Fruit fly (Drosophila melanogaster): Measurements from ENCODE around the gene Frq2.

The Frq2 gene

DNA sequence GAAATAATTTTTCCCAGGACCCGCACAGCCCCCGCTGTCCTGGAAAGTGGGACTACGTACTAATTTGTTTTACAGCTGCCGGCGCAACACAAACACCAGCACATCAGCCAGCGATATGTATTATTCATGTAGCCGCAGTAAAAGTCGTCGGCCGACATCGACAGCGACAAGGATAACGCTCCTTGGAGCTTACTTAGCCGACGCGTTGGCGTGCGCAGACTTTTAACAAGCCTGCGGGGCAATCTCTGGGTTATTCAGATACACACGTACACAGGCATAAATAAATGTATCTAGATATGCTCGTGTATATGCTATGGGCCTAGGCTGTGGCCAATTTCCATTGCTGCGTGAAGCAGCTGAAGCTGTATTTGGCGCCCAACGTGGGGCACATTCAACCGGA is 20.2 kb downstream of the Frq2 start:
- no peak for TF ChIP-seq CG17801 (GFP tag; optimal IDR thresholded peaks at IDR 0.05; ENCODE audit: partially characterized antibody)

dm6 chrX:18205044-18205443 is 27.6 kb downstream of the Frq2 start, which contains the start of gene Hesr:
Gene Hesr (minus strand): TSS chrX:18205144.
- TF ChIP-seq CG17801 (GFP tag; optimal IDR thresholded peaks at IDR 0.05; ENCODE audit: partially characterized antibody) = no peak

DNA sequence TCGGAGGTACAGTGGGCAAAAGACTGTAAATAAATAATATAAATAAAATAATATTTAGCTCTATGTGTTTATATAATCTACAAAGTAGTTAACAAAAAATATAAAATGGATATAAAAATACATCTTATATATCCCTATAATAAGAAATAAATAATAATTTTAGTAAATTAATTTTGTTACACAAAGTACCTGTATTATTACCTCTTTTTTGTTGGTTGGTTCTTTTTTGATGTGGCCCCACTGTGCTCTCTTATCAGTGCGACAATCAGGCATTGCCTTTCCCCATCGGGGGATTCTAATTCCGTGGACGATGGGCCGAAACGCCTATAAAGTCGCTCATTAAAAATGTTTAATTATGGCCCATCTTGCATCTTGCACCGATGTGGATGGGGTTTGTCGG is 30.1 kb downstream of the Frq2 start:
- TF ChIP-seq CG17801 (GFP tag; optimal IDR thresholded peaks at IDR 0.05; ENCODE audit: partially characterized antibody) = no peak

DNA sequence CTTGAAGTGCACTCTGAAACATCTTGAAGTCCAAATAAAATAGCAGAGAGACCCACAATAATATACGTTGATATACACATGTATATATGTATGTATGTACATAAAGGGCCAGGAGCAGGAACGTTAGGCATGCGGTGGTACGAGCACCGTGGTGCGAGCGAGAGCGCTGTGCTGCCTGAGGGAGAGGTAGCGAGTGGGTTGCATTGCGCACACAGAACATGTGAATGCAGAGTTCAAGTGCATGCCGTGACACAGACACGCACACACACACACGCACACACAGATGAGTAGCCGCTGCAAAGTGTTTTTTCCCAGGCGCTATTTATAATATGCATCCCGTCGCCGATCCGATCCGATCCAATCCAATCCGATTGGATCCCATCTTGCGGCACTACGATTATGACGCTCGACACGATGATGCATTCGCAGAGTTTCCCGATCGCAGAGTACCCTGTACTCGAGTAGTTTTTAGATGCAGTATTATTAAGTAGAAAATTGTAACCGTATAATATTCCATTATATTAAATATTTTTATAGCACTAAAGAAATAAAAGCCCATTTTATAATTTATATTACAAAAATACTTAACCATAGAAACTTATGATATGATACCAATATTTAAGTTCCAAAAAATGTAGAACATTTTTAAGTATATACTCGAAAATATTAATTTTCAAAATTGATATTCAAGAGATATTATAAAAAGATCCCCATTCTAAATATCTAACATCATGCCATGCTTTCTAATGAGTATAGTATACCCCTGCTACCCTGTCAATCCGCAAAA is 30.9 kb downstream of the Frq2 start:
- TF ChIP-seq CG17801 (GFP tag; optimal IDR thresholded peaks at IDR 0.05; ENCODE audit: partially characterized antibody) = no peak

DNA sequence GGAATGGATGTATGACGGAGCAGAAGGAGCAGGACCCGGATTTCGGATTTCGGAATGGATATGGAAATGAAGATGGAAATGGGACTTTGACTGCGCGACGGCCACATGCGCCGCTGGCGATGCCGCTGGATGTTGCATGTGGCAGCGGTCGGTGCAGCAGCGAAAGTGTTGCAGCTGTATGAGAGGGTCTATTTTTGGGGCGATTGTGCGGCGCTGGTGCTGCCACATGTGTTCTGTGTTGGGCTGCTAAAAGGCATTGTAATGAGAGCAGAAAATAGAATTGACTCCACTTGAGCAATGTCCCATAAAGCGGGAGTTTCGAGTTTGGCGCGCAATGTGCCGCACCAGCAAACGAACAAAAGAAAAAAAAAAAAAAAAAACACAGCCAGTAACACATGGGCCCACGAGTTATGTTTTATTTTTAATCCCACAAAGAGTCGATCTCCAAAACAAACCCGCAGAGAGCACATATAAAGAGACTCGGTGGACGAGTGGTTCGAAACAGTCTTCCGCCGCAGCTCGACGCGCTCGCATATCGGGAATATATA is 31.6 kb downstream of the Frq2 start, which contains the start of gene Him:
Gene Him (plus strand): TSS at position 498 of the 548 bp plus-strand sequence.
- no peak for TF ChIP-seq CG17801 (GFP tag; optimal IDR thresholded peaks at IDR 0.05; ENCODE audit: partially characterized antibody)

DNA sequence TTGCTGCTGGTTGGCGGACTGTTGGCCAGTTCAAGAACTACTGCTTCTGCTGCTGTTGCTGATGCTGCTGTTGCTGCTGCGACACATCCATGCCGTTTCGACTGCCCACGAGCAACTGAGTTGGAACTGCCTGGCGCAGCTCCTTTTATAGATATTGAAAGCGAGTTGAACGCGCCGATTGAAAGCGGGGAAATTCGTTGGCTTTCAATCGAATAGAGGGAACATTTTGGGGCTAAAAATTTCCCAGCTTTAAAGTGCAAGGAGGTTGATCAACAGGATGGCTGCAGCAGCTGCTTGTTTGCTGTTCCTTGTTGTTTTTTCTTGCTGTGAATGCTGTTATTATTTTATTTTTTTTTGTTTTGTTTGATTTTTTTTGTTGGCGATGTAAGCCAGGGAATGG is 48.6 kb downstream of the Frq2 start, which contains the start of gene CG33639:
Gene CG33639 (minus strand): TSS at position 101 of the 400 bp plus-strand sequence.
- TF ChIP-seq CG17801 (GFP tag; optimal IDR thresholded peaks at IDR 0.05; ENCODE audit: partially characterized antibody) = no peak

- no peak for TF ChIP-seq CG17801 (GFP tag; optimal IDR thresholded peaks at IDR 0.05; ENCODE audit: partially characterized antibody)
Measured at dm6 chrX:18237886-18238285, 60.5 kb downstream of the Frq2 start.

DNA sequence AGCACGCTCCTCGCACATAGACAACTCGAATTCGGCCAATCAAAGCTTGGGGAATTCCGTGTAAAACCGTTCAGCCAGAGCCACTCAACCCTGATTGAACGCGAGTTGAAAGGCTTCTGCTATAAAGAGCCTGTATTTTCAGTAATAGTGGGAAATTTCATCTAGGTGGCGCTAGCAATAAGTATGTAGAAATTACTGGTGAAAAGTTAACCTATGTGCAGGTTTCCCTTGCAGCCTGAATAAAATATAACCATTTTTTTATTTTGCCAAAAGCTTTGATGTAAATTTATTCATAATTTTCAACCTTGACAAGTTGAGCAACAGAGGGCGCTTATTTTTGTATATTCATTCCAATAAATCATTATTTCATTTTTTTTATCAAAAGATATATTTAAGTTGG is 61.0 kb downstream of the Frq2 start:
- TF ChIP-seq CG17801 (GFP tag; optimal IDR thresholded peaks at IDR 0.05; ENCODE audit: partially characterized antibody) = no peak

DNA sequence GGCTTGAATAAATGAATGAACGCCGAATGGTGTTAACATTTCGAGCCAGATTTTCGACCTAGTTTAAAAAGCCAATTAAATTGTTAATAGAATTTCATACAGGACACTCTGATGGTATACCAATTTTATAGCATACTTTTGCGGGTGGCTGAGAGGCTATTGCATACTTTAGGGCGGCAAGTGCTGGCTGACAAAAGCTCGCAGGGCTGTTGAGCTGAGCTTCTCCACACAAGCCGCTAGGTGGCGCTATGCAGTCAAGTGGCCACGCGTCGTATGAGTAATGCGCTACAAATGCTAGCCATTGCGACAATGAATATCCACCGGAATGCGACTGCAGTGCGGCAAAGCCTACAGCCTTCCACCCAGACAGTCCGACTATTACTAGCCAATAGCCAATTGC is 61.9 kb downstream of the Frq2 start:
- peak; percentile 34 for TF ChIP-seq CG17801 (GFP tag; optimal IDR thresholded peaks at IDR 0.05; ENCODE audit: partially characterized antibody)

DNA sequence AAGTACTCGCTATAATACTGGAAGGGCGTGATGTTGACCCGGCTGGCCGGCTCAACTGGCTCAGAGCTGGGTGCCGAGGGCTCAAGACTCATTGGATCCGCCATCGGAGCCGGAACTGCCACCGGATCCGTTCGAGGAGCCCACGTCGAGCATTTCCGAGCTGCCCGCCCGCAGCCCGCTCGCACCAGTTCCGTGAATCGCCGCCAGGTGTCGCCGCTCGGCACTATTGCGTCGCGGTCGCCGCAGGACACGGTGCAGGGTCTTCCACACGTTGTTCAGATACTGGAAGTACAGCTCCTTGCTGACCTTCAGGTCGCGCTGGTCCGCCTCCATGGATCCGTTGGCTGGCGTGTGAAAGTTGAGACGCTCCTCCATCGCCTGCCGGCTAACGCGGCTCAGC is 63.9 kb downstream of the Frq2 start:
- TF ChIP-seq CG17801 (GFP tag; optimal IDR thresholded peaks at IDR 0.05; ENCODE audit: partially characterized antibody) = no peak

DNA sequence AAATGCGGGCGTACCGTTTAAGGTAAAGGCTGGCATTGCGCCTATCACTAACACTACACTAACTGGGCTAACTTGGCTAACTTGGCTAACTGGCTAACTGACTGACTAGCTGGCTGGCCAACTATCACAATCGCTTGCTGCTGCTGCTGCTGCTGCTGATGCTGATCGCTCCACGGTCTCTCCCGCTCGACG is 65.7 kb downstream of the Frq2 start, which contains the start of gene upd2:
Gene upd2 (minus strand): TSS at position 101 of the 192 bp plus-strand sequence.
- TF ChIP-seq CG17801 (GFP tag; optimal IDR thresholded peaks at IDR 0.05; ENCODE audit: partially characterized antibody) = no peak

dm6 chrX:18243376-18244272 is 66.2 kb downstream of the Frq2 start:
- TF ChIP-seq CG17801 (GFP tag; optimal IDR thresholded peaks at IDR 0.05; ENCODE audit: partially characterized antibody) = no peak

- no peak for TF ChIP-seq CG17801 (GFP tag; optimal IDR thresholded peaks at IDR 0.05; ENCODE audit: partially characterized antibody)
Measured at dm6 chrX:18245182-18245581, 67.8 kb downstream of the Frq2 start.

dm6 chrX:18246842-18247241 is 69.4 kb downstream of the Frq2 start:
- TF ChIP-seq CG17801 (GFP tag; optimal IDR thresholded peaks at IDR 0.05; ENCODE audit: partially characterized antibody) = no peak

DNA sequence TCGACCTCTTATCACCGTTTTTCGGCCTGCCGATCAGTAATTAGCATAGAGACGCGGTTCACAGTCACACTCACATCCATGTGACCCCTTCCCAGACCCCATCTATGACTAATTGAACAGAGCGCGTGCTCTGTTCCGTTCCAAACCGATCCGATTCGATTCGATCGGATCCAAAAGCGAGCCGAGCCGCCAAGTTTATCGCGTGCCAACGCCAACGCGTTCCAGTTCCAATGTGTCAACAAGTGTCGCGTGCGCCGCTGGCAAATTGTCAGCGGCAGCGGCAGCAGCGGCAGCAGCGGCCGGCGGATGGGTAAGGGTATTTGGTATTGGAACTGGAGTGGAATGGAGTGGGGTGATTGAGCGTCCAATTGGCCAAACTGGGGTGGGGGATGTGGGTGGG is 70.9 kb downstream of the Frq2 start:
- no peak for TF ChIP-seq CG17801 (GFP tag; optimal IDR thresholded peaks at IDR 0.05; ENCODE audit: partially characterized antibody)

dm6 chrX:18251910-18252309 is 74.5 kb downstream of the Frq2 start:
- no peak for TF ChIP-seq CG17801 (GFP tag; optimal IDR thresholded peaks at IDR 0.05; ENCODE audit: partially characterized antibody)
